Fruit fly (Drosophila melanogaster) whole organism, prepupa: Measurements from ENCODE around the gene Trs20.

ENCODE experiments used
- Blimp-1 ChIP-seq: fragments of 200-800 bp; sonication (Bioruptor generic); optimal IDR thresholded peaks from 3 replicates; lab custom pipeline; 2017; ENCODE audit warnings: missing biosample characterization, missing genetic modification characterization, mild to moderate bottlenecking, moderate library complexity, missing genetic modification reagents
- CG11902 ChIP-seq: fragments of 200-800 bp; sonication (Bioruptor generic); optimal IDR thresholded peaks from 3 replicates; lab custom pipeline; 2016; ENCODE audit warnings: missing biosample characterization, missing genetic modification characterization
- CG16779 ChIP-seq: fragments of 200-800 bp; sonication (Bioruptor generic); optimal IDR thresholded peaks from 3 replicates; lab custom pipeline; 2017; ENCODE audit warnings: missing biosample characterization, mild to moderate bottlenecking, missing genetic modification characterization
- CG3032 ChIP-seq: fragments of 200-800 bp; optimal IDR thresholded peaks from 2 replicates; lab custom pipeline; 2019; ENCODE audit warnings: missing biosample characterization, mild to moderate bottlenecking, missing genetic modification characterization, moderate library complexity
- CG31627 ChIP-seq: fragments of 200-800 bp; sonication (Bioruptor generic); optimal IDR thresholded peaks from 3 replicates; lab custom pipeline; 2016; ENCODE audit warnings: missing biosample characterization, missing genetic modification characterization
- CG32006 ChIP-seq: fragments of 200-800 bp; sonication (Bioruptor generic); optimal IDR thresholded peaks from 3 replicates; lab custom pipeline; 2017; ENCODE audit warnings: missing biosample characterization, mild to moderate bottlenecking, missing genetic modification characterization
- CG3919 ChIP-seq: fragments of 200-800 bp; sonication (Bioruptor generic); optimal IDR thresholded peaks from 3 replicates; lab custom pipeline; 2016; ENCODE audit warnings: missing biosample characterization, missing genetic modification characterization
- CG4318 ChIP-seq: fragments of 200-800 bp; sonication (Bioruptor generic); optimal IDR thresholded peaks from 3 replicates; lab custom pipeline; 2017; ENCODE audit warnings: missing biosample characterization, mild to moderate bottlenecking, missing genetic modification characterization
- CG6163 ChIP-seq: fragments of 200-800 bp; sonication (Bioruptor generic); IDR thresholded peaks from 3 replicates; pipeline ENCODE4 v1.3.6; 2022; ENCODE audit warnings: missing biosample characterization, missing genetic modification characterization
- CG6276 ChIP-seq: fragments of 200-800 bp; sonication (Bioruptor generic); optimal IDR thresholded peaks from 2 replicates; lab custom pipeline; 2017; ENCODE audit warnings: missing biosample characterization, mild to moderate bottlenecking, missing genetic modification characterization
- CG6792 ChIP-seq: fragments of 200-800 bp; sonication (Bioruptor generic); optimal IDR thresholded peaks from 3 replicates; lab custom pipeline; 2016; ENCODE audit warnings: missing biosample characterization, missing genetic modification characterization
- CG6854 ChIP-seq: fragments of 200-800 bp; sonication (Bioruptor generic); optimal IDR thresholded peaks from 2 replicates; lab custom pipeline; 2017; ENCODE audit warnings: missing biosample characterization, mild to moderate bottlenecking, missing genetic modification characterization
- CG7368 ChIP-seq: fragments of 200-800 bp; sonication (Bioruptor generic); optimal IDR thresholded peaks from 3 replicates; lab custom pipeline; 2016; ENCODE audit warnings: missing biosample characterization, missing genetic modification characterization
- CG8319 ChIP-seq: fragments of 200-800 bp; sonication (Bioruptor generic); optimal IDR thresholded peaks from 3 replicates; lab custom pipeline; 2016; ENCODE audit warnings: missing biosample characterization, missing genetic modification characterization
- CG9139 ChIP-seq: fragments of 200-800 bp; sonication (Bioruptor generic); optimal IDR thresholded peaks from 3 replicates; lab custom pipeline; 2017; ENCODE audit warnings: missing biosample characterization, mild to moderate bottlenecking, missing genetic modification characterization
- Eip75B ChIP-seq: fragments of 200-800 bp; sonication (Bioruptor generic); optimal IDR thresholded peaks from 3 replicates; lab custom pipeline; 2016; ENCODE audit warnings: missing biosample characterization, missing genetic modification characterization
- Eip78C ChIP-seq: fragments of 200-800 bp; sonication (Bioruptor generic); peaks from one replicate; lab custom pipeline; 2016; ENCODE audit warnings: missing biosample characterization, missing genetic modification characterization
- Eip93F ChIP-seq: fragments of 200-800 bp; sonication (Bioruptor generic); optimal IDR thresholded peaks from 2 replicates; lab custom pipeline; 2016; ENCODE audit warnings: missing biosample characterization, mild to moderate bottlenecking, missing genetic modification characterization
- Hr4 ChIP-seq: fragments of 200-800 bp; sonication (Bioruptor generic); optimal IDR thresholded peaks from 3 replicates; lab custom pipeline; 2016; ENCODE audit warnings: missing biosample characterization, missing genetic modification characterization
- Lpt ChIP-seq: fragments of 200-800 bp; sonication (Bioruptor generic); optimal IDR thresholded peaks from 3 replicates; lab custom pipeline; 2016; ENCODE audit warnings: missing biosample characterization, missing genetic modification characterization
- Met ChIP-seq: fragments of 200-800 bp; sonication (Bioruptor generic); optimal IDR thresholded peaks from 3 replicates; lab custom pipeline; 2016; ENCODE audit warnings: missing biosample characterization, missing genetic modification characterization
- OdsH ChIP-seq: fragments of 200-800 bp; sonication (Bioruptor generic); optimal IDR thresholded peaks from 3 replicates; lab custom pipeline; 2016; ENCODE audit warnings: missing biosample characterization, missing genetic modification characterization
- Sox102F ChIP-seq: fragments of 200-800 bp; sonication (Bioruptor generic); optimal IDR thresholded peaks from 2 replicates; lab custom pipeline; 2016; ENCODE audit warnings: missing biosample characterization, mild to moderate bottlenecking, missing genetic modification characterization
- Sox14 ChIP-seq: fragments of 200-800 bp; sonication (Bioruptor generic); optimal IDR thresholded peaks from 3 replicates; lab custom pipeline; 2016; ENCODE audit warnings: missing biosample characterization, missing genetic modification characterization
- Sox15 ChIP-seq: fragments of 200-800 bp; sonication (Bioruptor generic); optimal IDR thresholded peaks from 3 replicates; lab custom pipeline; 2016; ENCODE audit warnings: missing biosample characterization, missing genetic modification characterization
- cyc ChIP-seq: fragments of 200-800 bp; sonication (Bioruptor generic); optimal IDR thresholded peaks from 3 replicates; lab custom pipeline; 2016; ENCODE audit warnings: missing biosample characterization, missing genetic modification characterization
- dac ChIP-seq: fragments of 200-800 bp; sonication (Bioruptor generic); optimal IDR thresholded peaks from 2 replicates; lab custom pipeline; 2017; ENCODE audit warnings: missing biosample characterization, mild to moderate bottlenecking, missing genetic modification characterization
- eg ChIP-seq: fragments of 200-800 bp; sonication (Bioruptor generic); IDR thresholded peaks from 3 replicates; pipeline ENCODE4 v1.3.6; 2022; ENCODE audit warnings: missing biosample characterization, missing genetic modification characterization
- fd59A ChIP-seq: fragments of 200-800 bp; sonication (Bioruptor generic); optimal IDR thresholded peaks from 2 replicates; lab custom pipeline; 2017; ENCODE audit warnings: missing biosample characterization, mild to moderate bottlenecking, missing genetic modification characterization, missing genetic modification reagents
- net ChIP-seq: fragments of 200-800 bp; sonication (Bioruptor generic); optimal IDR thresholded peaks from 3 replicates; lab custom pipeline; 2016; ENCODE audit warnings: missing biosample characterization, missing genetic modification characterization
- ss ChIP-seq, 2 experiments: fragments of 200-800 bp; sonication (Bioruptor generic); optimal IDR thresholded peaks; 2 replicates in 1 of 2; 3 replicates in 1 of 2; lab custom pipeline; 2017 to 2018; ENCODE audit warnings: mild to moderate bottlenecking in 2 of 2, missing biosample characterization in 2 of 2, missing genetic modification characterization in 2 of 2, moderate library complexity in 1 of 2
- svp ChIP-seq: fragments of 200-800 bp; sonication (Bioruptor generic); peaks from one replicate; lab custom pipeline; 2016; ENCODE audit warnings: missing biosample characterization, missing genetic modification characterization
- topi ChIP-seq: fragments of 200-800 bp; sonication (Bioruptor generic); optimal IDR thresholded peaks from 3 replicates; lab custom pipeline; 2016; ENCODE audit warnings: missing biosample characterization, missing genetic modification characterization
- vri ChIP-seq: fragments of 200-800 bp; sonication (Bioruptor generic); optimal IDR thresholded peaks from 3 replicates; lab custom pipeline; 2016; ENCODE audit warnings: missing biosample characterization, mild to moderate bottlenecking, missing genetic modification characterization

The Trs20 gene

dm6 chr3L:16141556-16141955 lies 10.1 kb upstream of the Trs20 start:
- TF ChIP-seq CG16779 (tag; lab: Kevin White, UChicago): no peak
- no peak for TF ChIP-seq Hr4 (GFP tag; lab: Kevin White, UChicago)
- no peak for TF ChIP-seq Met (GFP tag; lab: Kevin White, UChicago)

dm6 chr3L:16139131-16139530 lies 7.7 kb upstream of the Trs20 start:
- TF ChIP-seq Eip78C (no peak), Sox102F (GFP tag; lab: Kevin White, UChicago) (no peak), Sox15 (GFP tag; lab: Kevin White, UChicago) (no peak), CG4318 (GFP tag; lab: Kevin White, UChicago) (no peak), CG31627 (GFP tag; lab: Kevin White, UChicago) (no peak)
- TF ChIP-seq, all 60 proteins: peak for 0

DNA sequence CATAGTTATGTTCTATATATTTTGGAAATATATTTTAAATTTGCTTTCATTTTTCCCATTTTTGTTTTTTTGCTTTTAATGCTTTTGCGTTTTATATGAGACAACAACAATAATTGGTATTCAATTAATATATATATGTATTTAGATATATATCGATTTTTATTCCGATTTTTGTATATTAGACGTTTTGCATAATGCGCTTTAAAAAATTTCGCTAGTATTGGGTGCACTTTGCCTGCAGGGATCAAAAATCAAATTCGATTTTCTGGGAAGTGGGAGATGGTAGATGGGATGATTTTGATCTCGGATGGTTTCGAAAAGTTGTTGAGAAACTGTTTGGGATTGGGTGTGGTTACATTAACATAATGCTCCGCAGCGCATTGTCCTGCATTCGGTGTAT lies 6.3 kb upstream of the Trs20 start, which contains the start of gene CG5157:
TSS of gene CG5157 (minus strand) at position 101 of the 400 bp plus-strand sequence.
- TF ChIP-seq CG3032: no peak
- TF ChIP-seq CG8319 (GFP tag; lab: Kevin White, UChicago): no peak
- no peak for TF ChIP-seq Hr4 (GFP tag; lab: Kevin White, UChicago)
- TF ChIP-seq vri: no peak
- TF ChIP-seq Eip93F (GFP tag; lab: Kevin White, UChicago): no peak
- no peak for TF ChIP-seq cyc (GFP tag; lab: Kevin White, UChicago)
- no peak for TF ChIP-seq CG7368 (GFP tag; lab: Kevin White, UChicago)
- TF ChIP-seq dac (GFP tag; lab: Kevin White, UChicago): no peak
- TF ChIP-seq Sox14: no peak
- no peak for TF ChIP-seq CG6854 (GFP tag; lab: Kevin White, UChicago)
- TF ChIP-seq topi (GFP tag; lab: Kevin White, UChicago): no peak
- no peak for TF ChIP-seq CG32006 (GFP tag; lab: Kevin White, UChicago)
- no peak for TF ChIP-seq CG16779 (tag; lab: Kevin White, UChicago)
- TF ChIP-seq ss (GFP tag; optimal IDR thresholded peaks at IDR 0.05; lab: Kevin White, UChicago): no peak
- TF ChIP-seq CG6276: no peak
- no peak for TF ChIP-seq Met (GFP tag; lab: Kevin White, UChicago)
- TF ChIP-seq, all 60 proteins: peak for 0

DNA sequence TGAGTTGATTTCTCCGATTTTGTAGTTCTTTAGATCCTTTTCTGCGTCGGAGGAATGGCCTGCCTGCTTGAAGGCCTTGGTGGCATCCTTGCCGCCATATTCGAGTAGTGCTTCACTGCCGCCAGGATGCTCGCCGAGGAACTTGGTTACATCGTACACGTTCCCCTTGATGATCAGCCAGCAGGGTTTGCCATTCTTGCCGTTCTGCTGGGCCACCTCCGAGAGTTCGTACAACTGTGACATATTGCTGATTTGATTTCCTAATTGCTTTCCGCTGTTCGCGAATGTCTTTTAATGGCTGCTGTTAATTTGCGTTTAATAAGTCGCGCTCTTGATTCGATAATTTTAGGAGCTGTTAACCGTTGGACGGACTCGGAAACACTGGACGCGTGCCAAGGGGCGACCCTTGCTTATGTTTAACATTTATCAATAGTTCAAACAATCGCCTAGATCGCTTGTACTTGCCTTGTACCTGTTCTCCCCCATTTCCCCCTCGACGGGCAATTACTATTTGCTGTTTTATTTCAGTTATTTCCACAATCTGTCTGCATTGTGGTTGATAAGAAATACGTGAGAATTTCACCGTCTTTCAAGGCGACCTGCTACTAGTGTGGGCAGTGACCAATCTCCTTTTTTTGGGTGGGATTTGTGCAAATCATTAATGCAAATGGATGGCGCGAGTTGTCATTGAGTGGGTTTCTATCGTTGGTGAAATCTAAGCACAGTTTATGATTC lies 5.6 kb upstream of the Trs20 start:
- TF ChIP-seq eg (GFP tag; lab: Robert Waterston, UW) (no peak), CG6792 (GFP tag; lab: Kevin White, UChicago) (no peak), Blimp-1 (GFP tag; lab: Kevin White, UChicago) (no peak), Met (GFP tag; lab: Kevin White, UChicago) (no peak), CG3919 (no peak), CG16779 (tag; lab: Kevin White, UChicago) (no peak)

DNA sequence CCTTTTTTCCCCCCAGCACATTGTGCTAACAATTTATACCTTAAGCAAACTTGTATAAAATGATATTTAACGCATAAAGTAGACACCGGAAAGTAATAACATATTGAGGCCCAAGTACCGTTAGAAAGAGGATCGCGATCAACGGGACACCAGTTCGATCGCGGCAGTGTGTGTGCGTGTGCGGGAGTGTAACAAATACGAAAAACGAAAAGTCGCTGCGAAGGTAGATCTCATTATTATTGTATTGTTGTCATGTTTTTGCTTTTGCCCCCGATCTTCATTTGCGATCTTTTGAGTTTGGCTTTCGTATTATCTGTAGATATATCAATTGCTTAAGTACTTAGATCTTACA lies 611 bp upstream of the Trs20 start:
- no peak for TF ChIP-seq Sox102F (GFP tag; lab: Kevin White, UChicago)
- TF ChIP-seq Hr4 (GFP tag; lab: Kevin White, UChicago): no peak
- TF ChIP-seq Eip75B (GFP tag; lab: Kevin White, UChicago): no peak
- TF ChIP-seq CG11902 (GFP tag; lab: Kevin White, UChicago): no peak
- no peak for TF ChIP-seq Lpt (GFP tag; lab: Kevin White, UChicago)
- no peak for TF ChIP-seq net (GFP tag; lab: Kevin White, UChicago)
- no peak for TF ChIP-seq CG7368 (GFP tag; lab: Kevin White, UChicago)
- TF ChIP-seq CG9139 (GFP tag; lab: Kevin White, UChicago): no peak
- no peak for TF ChIP-seq fd59A (GFP tag; lab: Kevin White, UChicago)
- TF ChIP-seq CG6163 (GFP tag; lab: Robert Waterston, UW): no peak
- TF ChIP-seq topi (GFP tag; lab: Kevin White, UChicago): no peak
- no peak for TF ChIP-seq svp
- TF ChIP-seq OdsH (GFP tag; lab: Kevin White, UChicago): no peak
- TF ChIP-seq, all 60 proteins: peak for 0
